Worm (Caenorhabditis elegans): ENCODE data around the gene dyf-17.

The dyf-17 gene

DNA sequence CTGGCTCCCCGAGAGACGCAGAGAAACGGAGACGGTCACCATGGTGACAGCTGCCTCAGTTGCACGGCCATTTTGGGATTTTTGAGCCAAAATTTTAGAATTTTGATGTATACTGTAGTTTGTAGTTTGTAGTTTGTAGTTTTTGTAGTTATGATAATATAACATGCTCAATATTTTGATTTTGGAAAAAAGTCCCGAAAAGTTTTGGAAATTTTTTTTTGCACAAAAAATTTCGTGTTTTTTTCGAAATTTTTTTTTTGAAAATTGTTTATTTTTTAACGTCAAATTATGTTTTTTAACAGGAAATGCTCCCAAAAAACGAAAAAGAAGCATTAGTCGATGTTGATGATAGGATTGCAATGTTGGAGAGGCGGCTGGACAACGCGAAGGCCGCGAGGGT is at the start of gene dyf-17:
Gene dyf-17, plus strand, starts transcription at position 301 of the 400 bp plus-strand sequence.
- TF ChIP-seq gmeb-1 (tag; optimal IDR thresholded peaks at IDR 0.05): no peak
- no peak for TF ChIP-seq crh-2 (tag; optimal IDR thresholded peaks at IDR 0.05)

DNA sequence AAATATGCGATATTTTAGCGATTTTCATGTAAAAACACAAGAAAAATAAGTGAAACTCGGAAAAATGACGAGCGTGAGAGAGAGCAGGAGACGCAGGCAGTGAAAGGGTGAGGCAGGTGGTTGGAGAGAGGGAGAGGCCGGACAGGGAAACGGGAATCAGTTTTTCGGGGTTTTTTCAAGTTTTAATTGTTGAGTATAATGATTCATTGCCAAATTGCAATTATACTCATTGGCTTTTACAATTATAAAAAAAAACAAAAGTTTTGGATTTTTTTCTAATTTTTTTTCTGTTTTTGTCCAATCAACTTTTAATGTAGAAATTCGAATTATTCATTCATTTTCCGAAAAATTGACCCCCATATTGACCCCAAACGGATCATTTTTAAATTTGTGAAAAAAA is 44.8 kb upstream of the dyf-17 start, which contains the start of gene nhr-95:
Gene nhr-95, minus strand, starts transcription at position 101 of the 400 bp plus-strand sequence.
- no peak for TF ChIP-seq mab-5 (tag; optimal IDR thresholded peaks at IDR 0.05)
- no peak for TF ChIP-seq fos-1 (tag; optimal IDR thresholded peaks at IDR 0.05)
- TF ChIP-seq lin-39 (tag; optimal IDR thresholded peaks at IDR 0.05): no peak

DNA sequence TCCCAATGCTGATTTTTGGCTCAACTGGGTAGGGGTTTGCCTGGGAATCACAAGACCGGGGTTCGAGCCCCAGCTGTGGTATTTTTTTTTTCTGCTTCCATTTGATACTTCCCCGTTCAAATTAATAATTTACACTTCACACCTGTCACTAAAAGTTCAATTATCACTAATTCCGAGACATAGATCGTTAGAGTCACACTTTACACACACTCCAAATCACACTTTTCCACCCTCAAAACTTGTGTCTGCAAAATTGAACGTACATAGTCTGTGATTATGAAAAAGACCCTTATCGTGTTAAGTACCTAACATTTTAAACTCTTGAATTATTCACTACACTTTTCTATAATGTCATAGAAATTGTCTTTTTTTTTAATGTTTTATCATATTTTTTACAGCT is 43.5 kb upstream of the dyf-17 start:
- TF ChIP-seq nhr-23 (tag; optimal IDR thresholded peaks at IDR 0.05) (no peak), nhr-10 (tag; optimal IDR thresholded peaks at IDR 0.05) (no peak), ztf-4 (tag; optimal IDR thresholded peaks at IDR 0.05) (no peak)

DNA sequence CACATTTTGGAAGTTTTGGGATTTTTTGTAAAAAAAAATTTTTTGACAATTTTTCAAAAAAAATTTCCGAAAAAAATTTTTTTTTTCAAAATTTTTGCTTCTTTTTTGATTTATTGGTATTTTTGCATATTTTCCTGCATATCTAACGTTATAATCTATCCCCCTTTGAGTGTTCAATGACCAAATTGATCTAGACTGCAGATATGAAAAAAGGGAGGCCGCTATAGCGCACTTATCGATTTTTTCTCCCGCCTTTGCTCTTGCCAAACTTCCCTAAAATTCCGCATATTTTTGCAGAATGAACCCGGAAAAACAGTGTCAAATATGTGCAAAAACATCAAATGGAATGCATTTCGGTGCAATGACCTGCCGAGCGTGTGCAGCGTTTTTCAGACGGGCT is 39.9 kb upstream of the dyf-17 start, which contains the start of gene nhr-145:
Gene nhr-145, plus strand, starts transcription at position 298 of the 400 bp plus-strand sequence.
- TF ChIP-seq elt-3 (tag; optimal IDR thresholded peaks at IDR 0.05) (no peak), nhr-12 (tag; optimal IDR thresholded peaks at IDR 0.05) (no peak), elt-1 (tag; optimal IDR thresholded peaks at IDR 0.05) (no peak), fos-1 (tag; optimal IDR thresholded peaks at IDR 0.05) (no peak), F13H6.1 (tag; optimal IDR thresholded peaks at IDR 0.05) (no peak), sem-4 (tag; optimal IDR thresholded peaks at IDR 0.05) (no peak), peb-1 (tag; optimal IDR thresholded peaks at IDR 0.05) (no peak), ZK546.5 (tag; optimal IDR thresholded peaks at IDR 0.05) (no peak), ceh-82 (tag; optimal IDR thresholded peaks at IDR 0.05) (no peak), mdl-1 (tag; optimal IDR thresholded peaks at IDR 0.05) (no peak), nhr-237 (tag; optimal IDR thresholded peaks at IDR 0.05) (no peak), crh-2 (tag; optimal IDR thresholded peaks at IDR 0.05) (no peak), nhr-129 (tag; optimal IDR thresholded peaks at IDR 0.05) (no peak), nhr-77 (tag; optimal IDR thresholded peaks at IDR 0.05) (no peak), sma-9 (GFP tag; optimal IDR thresholded peaks at IDR 0.05) (no peak), sma-9 (tag; optimal IDR thresholded peaks at IDR 0.05) (no peak), mbf-1 (tag; optimal IDR thresholded peaks at IDR 0.05) (no peak), zag-1 (tag; optimal IDR thresholded peaks at IDR 0.05) (no peak), sma-3 (GFP tag; optimal IDR thresholded peaks at IDR 0.05) (no peak), nhr-6 (tag; optimal IDR thresholded peaks at IDR 0.05) (no peak), nhr-21 (tag; optimal IDR thresholded peaks at IDR 0.05) (no peak)

DNA sequence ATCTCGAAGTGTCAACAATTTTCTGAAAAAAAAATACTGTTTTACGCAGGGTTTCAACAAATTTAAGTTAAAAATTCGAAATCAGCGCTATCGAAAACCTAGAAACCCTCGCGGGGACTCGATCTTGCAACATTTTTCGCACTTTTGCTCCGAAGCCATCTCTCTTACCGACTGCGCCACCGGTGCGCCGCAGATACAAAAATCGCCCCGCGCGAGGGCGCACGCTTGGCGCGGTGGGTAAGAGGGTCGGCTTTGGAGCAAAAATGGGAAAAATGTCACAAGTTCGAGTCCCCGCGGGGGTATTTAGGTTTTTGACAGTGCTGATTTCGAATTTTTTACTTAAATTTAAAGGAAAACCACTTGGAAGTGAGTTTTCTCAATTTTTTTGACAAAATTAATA is 36.4 kb upstream of the dyf-17 start:
- no peak for TF ChIP-seq nhr-21 (tag; optimal IDR thresholded peaks at IDR 0.05)
- TF ChIP-seq unc-39 (tag; optimal IDR thresholded peaks at IDR 0.05): no peak
- no peak for TF ChIP-seq unc-55 (GFP tag; optimal IDR thresholded peaks at IDR 0.05)
- no peak for TF ChIP-seq dmd-4 (tag; optimal IDR thresholded peaks at IDR 0.05)
- TF ChIP-seq fos-1 (tag; optimal IDR thresholded peaks at IDR 0.05): no peak
- TF ChIP-seq lin-13 (GFP tag; optimal IDR thresholded peaks at IDR 0.05): no peak
- TF ChIP-seq elt-1 (tag; optimal IDR thresholded peaks at IDR 0.05): no peak
- TF ChIP-seq nhr-11 (tag; optimal IDR thresholded peaks at IDR 0.05): no peak
- no peak for TF ChIP-seq gmeb-1 (tag; optimal IDR thresholded peaks at IDR 0.05)
- no peak for TF ChIP-seq egl-27 (tag; optimal IDR thresholded peaks at IDR 0.05)
- no peak for TF ChIP-seq lin-11 (tag; optimal IDR thresholded peaks at IDR 0.05)
- no peak for TF ChIP-seq nhr-25 (tag; optimal IDR thresholded peaks at IDR 0.05)
- no peak for TF ChIP-seq lsy-2 (tag; optimal IDR thresholded peaks at IDR 0.05)
- no peak for TF ChIP-seq nhr-10 (tag; optimal IDR thresholded peaks at IDR 0.05)
- no peak for TF ChIP-seq ztf-11 (tag; optimal IDR thresholded peaks at IDR 0.05)
- TF ChIP-seq ZK546.5 (tag; optimal IDR thresholded peaks at IDR 0.05): no peak
- no peak for TF ChIP-seq nhr-12 (tag; optimal IDR thresholded peaks at IDR 0.05)
- TF ChIP-seq aly-2 (tag; optimal IDR thresholded peaks at IDR 0.05): no peak
